Worm (Caenorhabditis elegans) whole organism, late embryonic: ENCODE data around the gene timm-17B.2.

Source experiments
- F13H6.1 ChIP-seq: sonication (generic microtip); optimal IDR thresholded peaks from 2 replicates; lab custom pipeline; 2016; ENCODE audit warnings: missing genetic modification characterization, missing compliant biosample characterization
- T23F11.4 ChIP-seq: fragments of 200-800 bp; sonication (Bioruptor generic); optimal IDR thresholded peaks from 2 replicates; lab custom pipeline; 2018; ENCODE audit warnings: mild to moderate bottlenecking, missing genetic modification characterization, missing compliant biosample characterization
- ceh-2 ChIP-seq: sonication (generic microtip); optimal IDR thresholded peaks from 2 replicates; lab custom pipeline; 2016; ENCODE audit warnings: missing genotype, missing genetic modification characterization, missing compliant biosample characterization
- pqm-1 ChIP-seq: sonication (generic microtip); optimal IDR thresholded peaks from 2 replicates; lab custom pipeline; 2016; ENCODE audit warnings: missing genetic modification characterization, missing compliant biosample characterization
- unc-86 ChIP-seq: sonication (generic microtip); optimal IDR thresholded peaks from 2 replicates; lab custom pipeline; 2016; ENCODE audit warnings: missing genetic modification characterization, missing compliant biosample characterization

DNA sequence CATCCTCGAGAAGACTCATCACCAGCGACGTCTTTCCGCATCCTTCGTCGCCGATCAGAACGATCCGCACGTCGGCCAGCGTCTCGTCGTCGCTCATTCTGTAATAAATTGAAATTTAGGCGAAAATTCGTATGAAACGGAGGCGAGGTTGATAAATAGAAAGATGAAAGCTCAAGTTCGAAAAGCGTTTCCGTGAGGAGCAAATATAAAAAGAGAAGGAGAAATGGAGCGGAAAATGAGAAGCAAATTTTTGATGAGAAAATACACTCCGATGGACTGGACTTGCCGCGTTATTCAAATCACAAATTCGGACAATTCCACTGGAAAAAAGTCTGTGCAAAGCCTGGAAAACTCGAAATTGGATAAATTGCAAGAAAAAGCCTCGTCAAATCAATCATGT, 2.3 kb upstream of the timm-17B.2 start, which contains the start of gene D2096.11:
- TF ChIP-seq pqm-1 (tag; lab: Kevin White, UChicago) (no peak), ceh-2 (tag; lab: Kevin White, UChicago) (no peak), F13H6.1 (no peak), unc-86 (no peak), T23F11.4 (GFP tag; lab: Kevin White, UChicago) (no peak)
